Worm (Caenorhabditis elegans) whole organism, L3 larva: ENCODE results near the gene C08G5.6.

ENCODE experiments used
- R02D3.7 ChIP-seq: fragments of 150-350 bp; optimal IDR thresholded peaks from 2 replicates; lab custom pipeline; 2014; ENCODE audit warnings: missing biosample characterization, missing genetic modification characterization
- aly-2 ChIP-seq: fragments of 150-350 bp; optimal IDR thresholded peaks from 2 replicates; lab custom pipeline; 2014; ENCODE audit warnings: missing biosample characterization, missing genetic modification characterization
- ama-1 ChIP-seq: fragments of 150-350 bp; optimal IDR thresholded peaks from 2 replicates; lab custom pipeline; 2018
- ceh-28 ChIP-seq: fragments of 150-350 bp; optimal IDR thresholded peaks from 2 replicates; lab custom pipeline; 2014; ENCODE audit warnings: missing biosample characterization, missing genetic modification reagents, missing genetic modification characterization
- ceh-82 ChIP-seq: fragments of 150-350 bp; optimal IDR thresholded peaks from 2 replicates; lab custom pipeline; 2014; ENCODE audit warnings: missing biosample characterization, missing genetic modification characterization
- daf-12 ChIP-seq: fragments of 150-350 bp; optimal IDR thresholded peaks from 2 replicates; lab custom pipeline; 2014; ENCODE audit warnings: missing biosample characterization, missing genetic modification reagents, missing genetic modification characterization
- egl-27 ChIP-seq: sonication (generic microtip); optimal IDR thresholded peaks from 4 replicates; lab custom pipeline; 2017; ENCODE audit warnings: missing biosample characterization, missing genetic modification reagents, missing genetic modification characterization
- egl-5 ChIP-seq: fragments of 150-350 bp; optimal IDR thresholded peaks from 2 replicates; lab custom pipeline; 2017; ENCODE audit warnings: missing biosample characterization, missing genetic modification reagents, missing genetic modification characterization, inconsistent platforms
- elt-1 ChIP-seq: fragments of 150-350 bp; optimal IDR thresholded peaks from 2 replicates; lab custom pipeline; 2014; ENCODE audit warnings: missing biosample characterization, missing genetic modification characterization
- elt-2 ChIP-seq: sonication (generic microtip); optimal IDR thresholded peaks from 2 replicates; lab custom pipeline; 2016; ENCODE audit warnings: missing genetic modification reagents, mild to moderate bottlenecking, missing genetic modification characterization, missing compliant biosample characterization
- elt-3 ChIP-seq, 3 experiments: fragments of 150-350 bp in 1 of 3; sonication (generic microtip) in 2 of 3; optimal IDR thresholded peaks; 2 replicates in 2 of 3; 4 replicates in 1 of 3; lab custom pipeline; 2014 to 2017; ENCODE audit warnings: missing biosample characterization in 3 of 3, missing genetic modification characterization in 3 of 3
- eor-1 ChIP-seq, 2 experiments: fragments of 150-350 bp; optimal IDR thresholded peaks; 2 replicates each; lab custom pipeline; 2014 to 2018; ENCODE audit warnings: missing biosample characterization in 2 of 2, missing genetic modification characterization in 2 of 2
- fkh-10 ChIP-seq: sonication (generic microtip); optimal IDR thresholded peaks from 2 replicates; lab custom pipeline; 2017; ENCODE audit warnings: missing biosample characterization, missing genetic modification reagents, missing genetic modification characterization
- fkh-2 ChIP-seq: fragments of 150-350 bp; optimal IDR thresholded peaks from 2 replicates; lab custom pipeline; 2014; ENCODE audit warnings: missing biosample characterization, missing genetic modification reagents, missing genetic modification characterization
- fos-1 ChIP-seq: fragments of 150-350 bp; optimal IDR thresholded peaks from 2 replicates; lab custom pipeline; 2014; ENCODE audit warnings: missing biosample characterization, missing genetic modification characterization
- hmg-11 ChIP-seq: sonication (generic microtip); optimal IDR thresholded peaks from 2 replicates; lab custom pipeline; 2016; ENCODE audit warnings: missing genetic modification characterization, missing compliant biosample characterization
- jun-1 ChIP-seq: fragments of 150-350 bp; optimal IDR thresholded peaks from 2 replicates; lab custom pipeline; 2014; ENCODE audit warnings: missing biosample characterization, missing genetic modification reagents, missing genetic modification characterization
- lin-15B ChIP-seq: fragments of 150-350 bp; optimal IDR thresholded peaks from 2 replicates; lab custom pipeline; 2014; ENCODE audit warnings: missing biosample characterization, missing genetic modification characterization
- lin-39 ChIP-seq: fragments of 150-350 bp; optimal IDR thresholded peaks from 2 replicates; lab custom pipeline; 2018; ENCODE audit warnings: missing biosample characterization, missing genetic modification reagents, missing genetic modification characterization
- lsy-12 ChIP-seq: sonication (generic microtip); optimal IDR thresholded peaks from 2 replicates; lab custom pipeline; 2016; ENCODE audit warnings: mild to moderate bottlenecking, missing genetic modification characterization, missing compliant biosample characterization
- mdl-1 ChIP-seq: fragments of 150-350 bp; optimal IDR thresholded peaks from 2 replicates; lab custom pipeline; 2014; ENCODE audit warnings: missing biosample characterization, missing genetic modification characterization
- nhr-11 ChIP-seq: fragments of 150-350 bp; optimal IDR thresholded peaks from 2 replicates; lab custom pipeline; 2014; ENCODE audit warnings: missing biosample characterization, missing genetic modification characterization
- nhr-12 ChIP-seq: fragments of 150-350 bp; optimal IDR thresholded peaks from 2 replicates; lab custom pipeline; 2014; ENCODE audit warnings: missing biosample characterization, missing genetic modification characterization
- nhr-23 ChIP-seq: fragments of 150-350 bp; optimal IDR thresholded peaks from 2 replicates; lab custom pipeline; 2014; ENCODE audit warnings: missing biosample characterization, missing genetic modification reagents, missing genetic modification characterization
- nhr-237 ChIP-seq: fragments of 150-350 bp; optimal IDR thresholded peaks from 2 replicates; lab custom pipeline; 2014; ENCODE audit warnings: missing biosample characterization, missing genetic modification characterization
- nhr-25 ChIP-seq: sonication (generic microtip); optimal IDR thresholded peaks from 2 replicates; lab custom pipeline; 2017; ENCODE audit warnings: missing biosample characterization, missing genetic modification characterization
- nhr-28 ChIP-seq: fragments of 150-350 bp; optimal IDR thresholded peaks from 2 replicates; lab custom pipeline; 2014; ENCODE audit warnings: missing biosample characterization, missing genetic modification characterization
- nhr-43 ChIP-seq: sonication (generic microtip); optimal IDR thresholded peaks from 2 replicates; lab custom pipeline; 2016; ENCODE audit warnings: mild to moderate bottlenecking, missing genetic modification characterization, missing compliant biosample characterization; ENCODE audit not compliant: poor library complexity, severe bottlenecking
- nhr-76 ChIP-seq: fragments of 150-350 bp; sonication (generic microtip); optimal IDR thresholded peaks from 5 replicates; lab custom pipeline; 2014; ENCODE audit warnings: missing biosample characterization, missing genetic modification characterization
- pha-4 ChIP-seq: fragments of 150-350 bp; optimal IDR thresholded peaks from 2 replicates; lab custom pipeline; 2014; ENCODE audit warnings: missing biosample characterization, missing genetic modification reagents, missing genetic modification characterization
- pqm-1 ChIP-seq: fragments of 150-350 bp; optimal IDR thresholded peaks from 2 replicates; lab custom pipeline; 2017; ENCODE audit warnings: missing biosample characterization, missing genetic modification characterization, inconsistent platforms
- skn-1 ChIP-seq: fragments of 150-350 bp; optimal IDR thresholded peaks from 2 replicates; lab custom pipeline; 2014; ENCODE audit warnings: missing biosample characterization, missing genetic modification characterization
- snpc-4 ChIP-seq: fragments of 150-350 bp; optimal IDR thresholded peaks from 2 replicates; lab custom pipeline; 2014; ENCODE audit warnings: missing biosample characterization, missing genetic modification characterization
- tbx-2 ChIP-seq: sonication (generic microtip); optimal IDR thresholded peaks from 2 replicates; lab custom pipeline; 2016; ENCODE audit warnings: mild to moderate bottlenecking, missing genetic modification characterization, missing compliant biosample characterization
- unc-39 ChIP-seq: sonication (generic microtip); optimal IDR thresholded peaks from 4 replicates; lab custom pipeline; 2017; ENCODE audit warnings: missing biosample characterization, missing genetic modification characterization
- zag-1 ChIP-seq: fragments of 150-350 bp; optimal IDR thresholded peaks from 2 replicates; lab custom pipeline; 2014; ENCODE audit warnings: missing biosample characterization, missing genetic modification characterization
- ztf-11 ChIP-seq: fragments of 150-350 bp; optimal IDR thresholded peaks from 2 replicates; lab custom pipeline; 2014; ENCODE audit warnings: missing biosample characterization, missing genetic modification characterization
- ztf-4 ChIP-seq: fragments of 150-350 bp; optimal IDR thresholded peaks from 2 replicates; lab custom pipeline; 2014; ENCODE audit warnings: missing biosample characterization, missing genetic modification characterization

Gene C08G5.6

DNA sequence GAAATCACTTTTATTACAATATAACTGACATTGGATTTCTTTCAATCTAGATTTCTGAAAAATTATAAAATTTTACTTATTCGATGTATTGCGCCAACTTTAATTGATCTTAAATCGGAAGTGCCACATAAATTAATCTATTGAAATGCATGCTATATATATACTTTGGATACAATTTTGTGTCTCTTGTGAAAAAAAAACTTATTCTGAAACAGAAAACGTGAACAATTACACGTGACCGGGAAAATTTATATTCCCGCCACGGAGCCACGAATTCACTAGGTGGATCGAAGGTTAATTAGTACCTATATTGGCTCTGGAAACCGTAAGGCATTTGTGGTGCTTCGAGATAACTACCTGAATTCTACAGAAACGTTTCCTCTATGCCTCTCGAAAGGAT, 29.3 kb downstream of the C08G5.6 start, which contains the start of gene F46F5.14:
F46F5.14 (plus strand) TSS at position 301 of the 400 bp plus-strand sequence.
- TF ChIP-seq daf-12 (tag; lab: Kevin White, UChicago) (no peak), nhr-76 (no peak), mdl-1 (tag; lab: Kevin White, UChicago) (no peak), snpc-4 (tag; lab: Kevin White, UChicago) (no peak), pha-4 (no peak), aly-2 (no peak), ztf-4 (tag; lab: Kevin White, UChicago) (no peak), lin-15B (tag; lab: Kevin White, UChicago) (no peak), nhr-237 (no peak), lsy-12 (tag; lab: Kevin White, UChicago) (no peak), fos-1 (no peak), nhr-28 (tag; lab: Kevin White, UChicago) (no peak)

DNA sequence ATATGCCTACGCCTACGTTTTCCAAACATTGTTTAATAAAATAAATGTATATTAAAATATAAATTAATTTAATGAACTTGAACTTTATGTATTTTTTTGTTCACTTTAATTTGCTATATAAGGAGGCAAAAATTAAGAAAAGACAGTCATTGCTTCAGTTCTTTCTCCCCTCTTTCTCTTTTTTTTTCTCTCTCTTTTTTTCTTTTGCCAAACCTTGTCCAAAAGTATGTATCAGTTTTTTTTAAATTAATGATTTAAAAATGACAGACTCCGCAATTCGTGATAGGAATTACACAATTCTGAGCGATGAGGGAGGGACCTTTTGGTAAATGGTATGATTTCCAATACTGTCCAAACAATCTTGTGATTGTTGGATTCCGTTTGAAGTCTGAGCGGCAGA, 32.7 kb downstream of the C08G5.6 start, which contains the start of gene F46F5.13:
F46F5.13 (plus strand) TSS at position 301 of the 400 bp plus-strand sequence.
- TF ChIP-seq nhr-11 (tag; lab: Kevin White, UChicago) (no peak), hmg-11 (no peak), elt-2 (tag; lab: Kevin White, UChicago) (no peak), ama-1 (lab: Kevin White, UChicago) (no peak), skn-1 (tag; lab: Kevin White, UChicago) (no peak), elt-1 (tag; lab: Kevin White, UChicago) (no peak), ztf-11 (tag; lab: Kevin White, UChicago) (no peak)

DNA sequence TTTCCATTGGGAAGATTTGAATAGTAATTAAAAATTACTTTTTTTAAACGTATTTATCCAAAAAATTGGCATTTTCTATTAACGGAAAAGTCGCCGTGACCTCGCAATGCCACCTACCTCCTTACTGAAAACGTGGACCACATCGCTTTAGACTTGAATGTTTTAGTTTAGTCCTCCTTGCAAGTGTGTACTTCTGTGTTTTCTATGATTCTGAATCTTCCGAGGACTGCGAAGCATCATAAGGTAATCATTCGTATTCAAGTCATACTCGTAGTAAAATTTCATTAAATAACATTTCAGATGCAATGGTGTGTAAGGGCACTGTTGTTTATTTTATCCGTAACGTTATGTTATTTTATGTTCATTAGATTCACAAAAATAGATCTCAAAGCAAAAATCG, 38.1 kb downstream of the C08G5.6 start, which contains the start of gene F46F5.11:
F46F5.11 (plus strand) TSS at position 301 of the 400 bp plus-strand sequence.
- TF ChIP-seq nhr-23 (tag; lab: Kevin White, UChicago) (no peak), eor-1 (tag; optimal IDR thresholded peaks at IDR 0.05; lab: Kevin White, UChicago) (no peak), nhr-43 (tag; lab: Kevin White, UChicago) (no peak), ama-1 (lab: Kevin White, UChicago) (no peak), nhr-76 (no peak), aly-2 (no peak), nhr-12 (tag; lab: Kevin White, UChicago) (no peak), fkh-10 (GFP tag; lab: Kevin White, UChicago) (no peak), tbx-2 (tag; lab: Kevin White, UChicago) (no peak), ceh-82 (no peak), ztf-11 (tag; lab: Kevin White, UChicago) (no peak), jun-1 (tag; lab: Kevin White, UChicago) (no peak)

DNA sequence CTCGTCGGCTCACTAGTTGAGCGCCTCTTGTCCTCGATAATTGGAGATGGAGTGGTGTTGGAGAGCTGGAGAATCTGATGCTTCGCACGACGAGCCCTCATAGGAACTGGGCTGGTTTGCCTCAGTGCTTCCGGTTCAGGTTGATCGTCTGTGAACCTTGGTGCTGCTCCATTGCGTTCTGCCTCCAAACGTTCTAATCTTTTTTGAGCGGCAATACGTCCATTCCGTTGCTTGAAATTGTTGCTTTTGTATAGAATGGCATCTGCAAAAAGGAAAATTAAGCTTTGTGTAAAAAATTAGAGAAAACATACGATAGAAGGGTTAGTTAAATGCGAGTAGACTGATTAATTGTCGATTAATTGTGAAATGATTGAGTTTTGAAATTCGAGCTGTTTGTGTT, 42.6 kb downstream of the C08G5.6 start, which contains the start of gene F46F5.5:
F46F5.5 (minus strand) TSS at position 101 of the 400 bp plus-strand sequence.
- no peak for TF ChIP-seq ceh-28 (tag; lab: Kevin White, UChicago)
- no peak for TF ChIP-seq lin-39
- TF ChIP-seq hmg-11: no peak
- TF ChIP-seq skn-1 (tag; lab: Kevin White, UChicago): no peak
- TF ChIP-seq egl-5 (tag; lab: Kevin White, UChicago): no peak
- no peak for TF ChIP-seq egl-27 (tag; lab: Kevin White, UChicago)
- no peak for TF ChIP-seq daf-12 (tag; lab: Kevin White, UChicago)
- no peak for TF ChIP-seq elt-3 (tag; optimal IDR thresholded peaks at IDR 0.05; lab: Kevin White, UChicago)
- no peak for TF ChIP-seq lsy-12 (tag; lab: Kevin White, UChicago)
- TF ChIP-seq ztf-4 (tag; lab: Kevin White, UChicago): no peak
- TF ChIP-seq pqm-1 (tag; lab: Kevin White, UChicago): no peak
- no peak for TF ChIP-seq fkh-2
- no peak for TF ChIP-seq zag-1 (tag; lab: Kevin White, UChicago)
- TF ChIP-seq, all 47 proteins: peak for 0

DNA sequence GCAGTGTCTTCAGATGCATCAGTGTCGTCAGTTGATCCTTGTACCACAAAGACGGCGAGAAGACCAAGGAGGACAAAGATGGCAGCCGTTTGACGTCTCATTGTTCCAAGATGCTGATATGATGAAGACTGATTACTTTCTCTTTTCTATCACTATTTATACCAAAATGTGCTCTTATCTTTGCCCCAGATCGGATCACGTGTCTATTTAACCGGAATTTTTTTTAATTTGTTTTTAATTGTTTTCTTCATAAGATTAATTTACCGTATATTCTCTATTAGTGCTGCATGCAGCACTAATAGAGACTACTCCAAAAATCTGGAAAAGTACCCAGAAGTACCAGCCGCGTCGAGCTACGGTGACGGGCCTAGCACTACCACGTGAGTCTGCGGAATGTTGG, 44.4 kb downstream of the C08G5.6 start, which contains the start of gene msrp-3:
msrp-3 (minus strand) TSS at position 101 of the 400 bp plus-strand sequence.
- TF ChIP-seq nhr-76: no peak
- no peak for TF ChIP-seq fos-1
- TF ChIP-seq R02D3.7 (tag; lab: Kevin White, UChicago): no peak
- no peak for TF ChIP-seq unc-39 (tag; lab: Kevin White, UChicago)
- TF ChIP-seq ama-1 (lab: Kevin White, UChicago): no peak
- TF ChIP-seq ceh-28 (tag; lab: Kevin White, UChicago): no peak
- no peak for TF ChIP-seq tbx-2 (tag; lab: Kevin White, UChicago)
- no peak for TF ChIP-seq elt-1 (tag; lab: Kevin White, UChicago)
- TF ChIP-seq nhr-25: no peak
- TF ChIP-seq pqm-1 (tag; lab: Kevin White, UChicago): no peak
- no peak for TF ChIP-seq eor-1 (tag; optimal IDR thresholded peaks at IDR 0.05; lab: Kevin White, UChicago)
- TF ChIP-seq nhr-23 (tag; lab: Kevin White, UChicago): no peak
- no peak for TF ChIP-seq nhr-237
- TF ChIP-seq jun-1 (tag; lab: Kevin White, UChicago): no peak
